Worm (Caenorhabditis elegans) whole organism, early embryonic: Measurements from ENCODE around the gene T12A7.9.

Experiments used
- B0310.2 ChIP-seq: sonication (generic microtip); optimal IDR thresholded peaks from 2 replicates; lab custom pipeline; 2016; ENCODE audit warnings: mild to moderate bottlenecking, missing genetic modification characterization, missing compliant biosample characterization
- F13C5.2 ChIP-seq: sonication (generic microtip); optimal IDR thresholded peaks from 2 replicates; lab custom pipeline; 2017; ENCODE audit warnings: mild to moderate bottlenecking, missing genetic modification characterization, inconsistent platforms, missing compliant biosample characterization
- aly-1 ChIP-seq: sonication (generic microtip); optimal IDR thresholded peaks from 2 replicates; lab custom pipeline; 2016; ENCODE audit warnings: missing genetic modification characterization, missing compliant biosample characterization
- ama-1 ChIP-seq: fragments of 150-350 bp; optimal IDR thresholded peaks from 2 replicates; lab custom pipeline; 2014
- ceh-13 ChIP-seq: fragments of 200-800 bp; sonication (Bioruptor generic); optimal IDR thresholded peaks from 2 replicates; lab custom pipeline; 2018; ENCODE audit warnings: mild to moderate bottlenecking, missing genetic modification characterization, missing compliant biosample characterization
- ceh-36 ChIP-seq: sonication (generic microtip); optimal IDR thresholded peaks from 2 replicates; lab custom pipeline; 2016; ENCODE audit warnings: missing genetic modification characterization, inconsistent platforms, missing compliant biosample characterization
- ets-7 ChIP-seq: sonication (generic microtip); optimal IDR thresholded peaks from 2 replicates; lab custom pipeline; 2016; ENCODE audit warnings: missing genotype, missing genetic modification characterization, missing compliant biosample characterization
- flt-1 ChIP-seq: fragments of 200-800 bp; sonication (Bioruptor generic); IDR thresholded peaks from 2 replicates; pipeline ENCODE4 v1.3.6; 2022; ENCODE audit warnings: missing genetic modification characterization, missing compliant biosample characterization
- hmbx-1 ChIP-seq: sonication (generic microtip); optimal IDR thresholded peaks from 2 replicates; lab custom pipeline; 2016; ENCODE audit warnings: mild to moderate bottlenecking, missing genetic modification characterization, missing compliant biosample characterization
- hmg-4 ChIP-seq: fragments of 200-800 bp; sonication (Bioruptor generic); optimal IDR thresholded peaks from 2 replicates; lab custom pipeline; 2018; ENCODE audit warnings: mild to moderate bottlenecking, missing genetic modification characterization, missing compliant biosample characterization
- hnd-1 ChIP-seq: sonication (generic microtip); optimal IDR thresholded peaks from 2 replicates; lab custom pipeline; 2016; ENCODE audit warnings: missing genetic modification characterization, missing compliant biosample characterization
- pes-1 ChIP-seq: fragments of 200-800 bp; sonication (Bioruptor generic); IDR thresholded peaks from 2 replicates; pipeline ENCODE4 v1.3.6; 2022; ENCODE audit warnings: missing genetic modification reagents, missing genetic modification characterization, missing compliant biosample characterization
- scrt-1 ChIP-seq: fragments of 200-800 bp; sonication (Bioruptor generic); IDR thresholded peaks from 2 replicates; pipeline ENCODE4 v1.3.6; 2022; ENCODE audit warnings: missing genetic modification characterization, missing compliant biosample characterization
- sea-1 ChIP-seq: fragments of 200-800 bp; sonication (Bioruptor generic); conservative IDR thresholded peaks from 2 replicates; pipeline ENCODE4 v1.3.6; 2022; ENCODE audit warnings: missing genetic modification characterization, missing compliant biosample characterization
- tbx-11 ChIP-seq: fragments of 200-800 bp; sonication (Bioruptor generic); IDR thresholded peaks from 2 replicates; pipeline ENCODE4 v1.3.6; 2022; ENCODE audit warnings: missing genetic modification characterization, missing compliant biosample characterization
- tbx-37 ChIP-seq: fragments of 200-800 bp; sonication (Bioruptor generic); conservative IDR thresholded peaks from 2 replicates; pipeline ENCODE4 v1.3.6; 2022; ENCODE audit warnings: missing genetic modification reagents, missing genetic modification characterization, missing compliant biosample characterization
- tra-4 ChIP-seq: sonication (generic microtip); optimal IDR thresholded peaks from 2 replicates; lab custom pipeline; 2017; ENCODE audit warnings: missing genetic modification characterization, missing compliant biosample characterization

Gene T12A7.9

DNA sequence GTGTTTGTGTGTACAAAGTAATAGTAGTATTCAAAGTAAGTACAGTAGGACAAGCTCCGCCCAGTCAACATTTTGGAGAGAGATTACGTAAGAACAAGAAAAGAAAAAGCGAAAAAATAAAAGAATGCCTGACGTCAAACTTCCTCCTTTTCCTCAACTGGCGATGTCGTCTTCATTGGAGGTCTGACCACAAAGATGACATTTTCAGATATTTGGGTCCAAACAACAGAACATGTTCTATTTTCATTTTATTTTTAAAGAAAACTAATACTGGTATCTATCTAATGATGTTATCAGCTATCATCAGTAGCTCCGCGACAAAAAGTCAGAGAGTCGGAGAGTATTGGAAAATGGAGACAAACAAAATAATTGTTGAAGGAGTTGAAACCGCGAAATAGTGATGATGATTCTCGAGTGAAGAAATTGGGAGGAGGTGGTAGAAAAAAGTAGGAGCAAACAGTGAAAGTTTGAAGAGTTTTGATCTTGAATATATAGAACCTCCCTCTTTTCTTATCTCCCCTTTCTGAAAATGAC lies 18.0 kb upstream of the T12A7.9 start, which contains the start of gene lips-5:
lips-5 (minus strand) TSS at position 51 of the 534 bp plus-strand sequence.
- TF ChIP-seq hmbx-1 (tag; lab: Kevin White, UChicago): no peak

DNA sequence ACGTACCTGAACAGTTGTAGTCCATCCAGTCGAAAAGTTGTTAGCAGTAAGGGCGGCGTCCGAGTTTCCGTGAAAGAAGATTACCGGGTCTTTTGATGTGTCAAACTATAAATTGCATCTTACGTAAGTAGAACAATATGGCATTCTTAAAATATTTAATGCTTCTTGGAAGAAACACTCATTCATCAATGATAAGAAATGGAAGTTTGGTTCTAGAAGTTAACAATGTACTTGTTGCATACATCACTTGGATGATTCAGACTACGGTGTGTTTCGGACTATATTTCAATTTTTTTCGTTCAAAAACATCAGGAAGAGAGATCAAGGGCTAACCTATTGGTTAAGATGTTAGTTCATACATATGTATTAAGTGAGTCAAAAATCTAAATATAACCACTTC lies 16.3 kb upstream of the T12A7.9 start:
- TF ChIP-seq flt-1 (GFP tag; lab: Robert Waterston, UW): no peak
- TF ChIP-seq tra-4 (tag; lab: Kevin White, UChicago): no peak
- TF ChIP-seq ama-1 (lab: Kevin White, UChicago): no peak
- TF ChIP-seq aly-1 (tag; lab: Kevin White, UChicago): no peak
- TF ChIP-seq tbx-11 (GFP tag; lab: Robert Waterston, UW): no peak
- no peak for TF ChIP-seq F13C5.2
- TF ChIP-seq scrt-1 (GFP tag; lab: Robert Waterston, UW): no peak
- no peak for TF ChIP-seq hnd-1 (tag; lab: Kevin White, UChicago)
- TF ChIP-seq ceh-36: no peak
- no peak for TF ChIP-seq pes-1
- TF ChIP-seq sea-1 (GFP tag; lab: Robert Waterston, UW): no peak
- no peak for TF ChIP-seq hmbx-1 (tag; lab: Kevin White, UChicago)
- no peak for TF ChIP-seq ets-7
- no peak for TF ChIP-seq ceh-13
- TF ChIP-seq B0310.2 (tag; lab: Kevin White, UChicago): no peak
- no peak for TF ChIP-seq tbx-37
- TF ChIP-seq hmg-4: no peak

DNA sequence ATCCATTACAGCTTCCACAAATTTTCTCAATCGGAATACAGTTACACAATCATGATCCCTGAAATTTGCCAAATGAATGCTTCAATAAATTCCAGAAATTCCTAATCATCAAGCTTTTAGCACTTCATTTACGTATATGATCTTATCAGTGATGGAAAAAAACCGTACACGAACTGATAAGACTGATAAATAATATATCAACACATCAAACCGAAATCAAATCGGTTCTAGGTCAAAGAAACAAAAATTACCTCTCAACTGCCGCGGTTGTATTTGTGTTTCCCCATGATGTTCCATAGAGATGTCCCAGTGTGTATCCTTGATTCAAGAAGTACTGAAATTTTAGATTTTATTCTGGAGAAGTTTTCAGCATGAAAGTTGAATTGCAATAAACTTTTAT lies 15.3 kb upstream of the T12A7.9 start:
- TF ChIP-seq F13C5.2: no peak
- no peak for TF ChIP-seq scrt-1 (GFP tag; lab: Robert Waterston, UW)
- TF ChIP-seq aly-1 (tag; lab: Kevin White, UChicago): no peak
- no peak for TF ChIP-seq ama-1 (lab: Kevin White, UChicago)
- TF ChIP-seq tbx-11 (GFP tag; lab: Robert Waterston, UW): no peak
- TF ChIP-seq sea-1 (GFP tag; lab: Robert Waterston, UW): no peak
- no peak for TF ChIP-seq B0310.2 (tag; lab: Kevin White, UChicago)

DNA sequence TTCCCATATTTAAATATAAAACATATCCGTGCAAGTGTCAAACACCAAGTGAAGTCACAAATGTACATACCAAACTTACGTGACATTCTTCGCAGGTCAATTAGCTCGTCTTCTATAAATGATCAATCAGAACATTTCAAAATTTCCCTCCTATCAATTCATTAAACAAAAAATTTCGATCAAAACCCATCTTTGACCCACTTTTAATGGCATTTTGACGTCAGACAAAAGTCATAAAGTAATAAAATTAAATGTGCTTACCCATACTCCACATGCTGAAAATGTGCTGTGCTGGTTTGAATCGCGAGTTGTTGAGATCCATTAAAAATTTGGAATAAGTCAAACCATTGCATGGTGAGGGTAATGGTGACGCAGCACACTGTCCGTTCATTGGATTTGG lies 14.0 kb upstream of the T12A7.9 start:
- TF ChIP-seq ets-7: no peak
- TF ChIP-seq B0310.2 (tag; lab: Kevin White, UChicago): no peak
- TF ChIP-seq tbx-11 (GFP tag; lab: Robert Waterston, UW): no peak
- TF ChIP-seq F13C5.2: no peak
- no peak for TF ChIP-seq tbx-37
- no peak for TF ChIP-seq ceh-13
- TF ChIP-seq aly-1 (tag; lab: Kevin White, UChicago): no peak
- no peak for TF ChIP-seq tra-4 (tag; lab: Kevin White, UChicago)

DNA sequence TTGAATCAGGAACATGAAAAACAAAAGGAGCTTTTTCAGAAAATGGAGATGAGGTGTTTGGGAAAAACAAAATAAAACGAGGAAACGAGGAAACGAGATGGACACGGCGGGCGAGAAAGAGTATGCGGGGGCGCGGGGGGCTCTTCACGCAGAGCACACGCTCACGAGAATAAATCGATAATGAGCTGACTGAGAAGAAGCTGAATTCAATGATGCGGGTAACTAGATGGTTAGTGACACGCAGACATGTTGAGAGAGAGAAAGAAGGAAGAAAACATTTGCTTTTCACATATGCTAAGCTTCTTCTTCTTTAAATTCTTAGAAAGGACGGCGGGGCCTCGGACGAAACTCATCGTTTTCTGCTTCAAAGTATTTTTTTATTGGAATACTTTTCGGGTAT lies 9.7 kb upstream of the T12A7.9 start:
- no peak for TF ChIP-seq aly-1 (tag; lab: Kevin White, UChicago)
- TF ChIP-seq ets-7: no peak
- TF ChIP-seq ceh-13: no peak
- TF ChIP-seq hmg-4: no peak
- no peak for TF ChIP-seq tbx-37
- TF ChIP-seq F13C5.2: no peak
- TF ChIP-seq sea-1 (GFP tag; lab: Robert Waterston, UW): no peak
- TF ChIP-seq pes-1: no peak
- TF ChIP-seq ceh-36: no peak
- TF ChIP-seq flt-1 (GFP tag; lab: Robert Waterston, UW): no peak
- no peak for TF ChIP-seq tra-4 (tag; lab: Kevin White, UChicago)
- no peak for TF ChIP-seq hmbx-1 (tag; lab: Kevin White, UChicago)
- TF ChIP-seq tbx-11 (GFP tag; lab: Robert Waterston, UW): no peak
- no peak for TF ChIP-seq scrt-1 (GFP tag; lab: Robert Waterston, UW)
- no peak for TF ChIP-seq hnd-1 (tag; lab: Kevin White, UChicago)
- TF ChIP-seq B0310.2 (tag; lab: Kevin White, UChicago): no peak
- TF ChIP-seq ama-1 (lab: Kevin White, UChicago): no peak

DNA sequence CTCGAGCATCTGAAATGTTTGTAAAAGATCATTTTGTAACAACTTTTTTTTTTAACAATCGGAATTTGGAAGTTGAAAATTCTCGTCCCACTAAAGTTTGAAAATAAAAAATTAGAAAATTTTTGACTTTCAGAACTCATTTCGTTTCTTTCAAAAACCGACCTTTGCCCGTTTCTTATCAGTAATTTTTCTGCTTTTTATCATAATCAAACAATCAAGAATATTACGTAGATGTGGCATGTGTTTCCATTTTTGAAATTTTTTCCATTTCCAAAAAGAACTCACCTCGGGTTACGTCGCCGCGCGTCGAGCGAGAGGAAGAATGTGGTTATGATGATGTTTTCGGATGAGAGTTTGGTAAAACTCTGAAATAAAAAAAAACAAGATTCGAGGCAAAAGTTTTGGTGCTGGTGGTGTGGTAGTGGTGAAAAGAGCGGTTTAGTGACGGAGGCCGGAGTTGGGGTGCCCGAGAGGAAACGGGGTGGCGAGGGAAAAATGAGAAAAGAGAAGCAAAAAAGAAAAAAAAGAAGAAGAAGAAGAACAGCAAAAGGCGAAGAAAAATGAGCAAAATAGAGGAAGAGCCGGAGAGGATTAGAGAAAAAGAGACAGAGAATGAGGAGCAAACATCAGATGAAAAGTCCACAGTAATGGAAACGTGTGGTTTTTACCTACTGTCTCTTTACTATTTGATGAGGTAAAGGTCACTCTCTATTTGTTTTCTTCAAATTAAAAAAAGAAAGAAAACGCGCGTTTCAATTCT lies 5.1 kb upstream of the T12A7.9 start, which contains the start of gene T12A7.2:
T12A7.2 (minus strand) TSS at position 412 of the 760 bp plus-strand sequence.
- TF ChIP-seq ama-1 (lab: Kevin White, UChicago) (no peak), tbx-37 (no peak), B0310.2 (tag; lab: Kevin White, UChicago) (no peak), sea-1 (GFP tag; lab: Robert Waterston, UW) (no peak), scrt-1 (GFP tag; lab: Robert Waterston, UW) (no peak), ceh-36 (no peak), ets-7 (no peak), aly-1 (tag; lab: Kevin White, UChicago) (no peak)

DNA sequence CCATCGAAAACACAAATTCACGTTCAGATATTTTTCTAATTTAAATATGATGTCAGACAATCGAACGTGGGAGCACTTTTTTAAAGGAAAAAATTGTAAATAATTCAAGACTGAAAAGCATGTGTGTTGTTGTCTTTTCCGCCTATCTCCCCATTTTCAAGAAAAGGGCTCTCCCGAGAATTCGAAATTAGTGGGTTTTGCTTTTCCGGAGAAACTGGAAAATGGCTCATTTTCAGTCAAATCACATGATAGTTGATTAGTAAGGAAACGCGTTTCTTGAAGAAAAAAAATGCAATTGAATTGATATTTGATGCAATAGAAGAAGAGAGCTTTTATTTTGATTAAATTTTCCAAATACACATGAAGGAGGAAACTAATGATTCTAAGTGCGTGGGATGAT lies 4.0 kb upstream of the T12A7.9 start:
- no peak for TF ChIP-seq hmg-4
- no peak for TF ChIP-seq ceh-13
- no peak for TF ChIP-seq ets-7
- TF ChIP-seq aly-1 (tag; lab: Kevin White, UChicago): no peak
- no peak for TF ChIP-seq F13C5.2
- TF ChIP-seq sea-1 (GFP tag; lab: Robert Waterston, UW): no peak

DNA sequence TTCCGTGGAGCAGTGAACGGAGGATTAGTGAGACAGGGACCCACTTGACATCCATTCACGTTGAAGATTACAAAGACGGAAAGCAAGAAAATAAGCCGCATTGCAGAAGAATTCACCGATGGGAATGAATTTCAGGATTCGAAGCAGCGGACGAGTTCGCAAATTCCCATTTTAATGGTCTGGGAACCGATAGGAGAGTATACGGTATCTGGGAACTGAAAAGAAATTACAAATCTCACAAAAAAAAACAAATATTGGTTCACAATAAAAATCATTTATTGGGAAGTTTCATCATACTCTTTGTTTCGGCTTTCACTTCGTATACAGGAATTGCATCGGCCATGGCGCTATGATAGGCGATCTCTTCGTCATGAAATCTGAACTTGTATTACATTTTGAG lies 804 bp downstream of the T12A7.9 start, which contains the start of gene T12A7.10:
T12A7.10 (minus strand) TSS at position 101 of the 400 bp plus-strand sequence.
- no peak for TF ChIP-seq flt-1 (GFP tag; lab: Robert Waterston, UW)
